Worm (Caenorhabditis elegans) whole organism, L3 larva: ENCODE data around the gene F25F2.1.

Experiments used
- aly-2 ChIP-seq: fragments of 150-350 bp; optimal IDR thresholded peaks from 2 replicates; lab custom pipeline; 2014; ENCODE audit warnings: missing biosample characterization, missing genetic modification characterization
- ama-1 ChIP-seq: fragments of 150-350 bp; optimal IDR thresholded peaks from 2 replicates; lab custom pipeline; 2018
- ceh-82 ChIP-seq: fragments of 150-350 bp; optimal IDR thresholded peaks from 2 replicates; lab custom pipeline; 2014; ENCODE audit warnings: missing biosample characterization, missing genetic modification characterization
- elt-3 ChIP-seq, 3 experiments: fragments of 150-350 bp in 1 of 3; sonication (generic microtip) in 2 of 3; optimal IDR thresholded peaks; 2 replicates in 2 of 3; 4 replicates in 1 of 3; lab custom pipeline; 2014 to 2017; ENCODE audit warnings: missing biosample characterization in 3 of 3, missing genetic modification characterization in 3 of 3
- nhr-237 ChIP-seq: fragments of 150-350 bp; optimal IDR thresholded peaks from 2 replicates; lab custom pipeline; 2014; ENCODE audit warnings: missing biosample characterization, missing genetic modification characterization
- nhr-28 ChIP-seq: fragments of 150-350 bp; optimal IDR thresholded peaks from 2 replicates; lab custom pipeline; 2014; ENCODE audit warnings: missing biosample characterization, missing genetic modification characterization
- skn-1 ChIP-seq: fragments of 150-350 bp; optimal IDR thresholded peaks from 2 replicates; lab custom pipeline; 2014; ENCODE audit warnings: missing biosample characterization, missing genetic modification characterization
- unc-39 ChIP-seq: sonication (generic microtip); optimal IDR thresholded peaks from 4 replicates; lab custom pipeline; 2017; ENCODE audit warnings: missing biosample characterization, missing genetic modification characterization

DNA sequence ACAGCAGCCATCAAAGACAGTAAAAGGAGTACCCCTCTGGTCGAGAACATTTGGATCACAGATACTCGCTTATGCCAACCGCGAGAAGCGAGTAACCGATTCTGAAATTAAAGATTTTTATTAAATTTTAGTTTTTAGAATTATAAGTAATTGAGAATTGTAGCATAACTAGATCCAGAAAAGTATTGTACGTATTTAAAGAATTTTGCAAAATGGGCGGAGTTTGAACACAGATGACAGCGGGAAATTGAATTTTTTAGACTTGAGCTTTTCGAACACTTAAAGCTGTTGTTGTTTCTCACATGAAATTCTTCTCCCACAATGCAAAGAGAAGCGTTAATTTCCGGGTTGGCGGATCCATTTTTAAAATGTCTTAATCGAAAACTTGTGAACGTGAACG is 31.2 kb upstream of the F25F2.1 start, which contains the start of gene ins-17:
- TF ChIP-seq elt-3 (tag; optimal IDR thresholded peaks at IDR 0.05; lab: Kevin White, UChicago) (no peak), ceh-82 (tag; lab: Kevin White, UChicago) (no peak), unc-39 (tag; lab: Kevin White, UChicago) (no peak), skn-1 (tag; lab: Kevin White, UChicago) (no peak), nhr-237 (tag; lab: Kevin White, UChicago) (no peak), nhr-28 (tag; lab: Kevin White, UChicago) (no peak), aly-2 (tag; lab: Kevin White, UChicago) (no peak), ama-1 (no peak)
